Worm (Caenorhabditis elegans): ENCODE data around the gene srpa-68.
A peak's percentile ranks its signal among the peaks of the same experiment; 100 is the strongest.

Gene srpa-68

ce11 chrV:12281508-12281907 lies 9.9 kb downstream of the srpa-68 start:
- TF ChIP-seq ham-2 (GFP tag; optimal IDR thresholded peaks at IDR 0.05): no peak
- TF ChIP-seq nhr-2 (tag; optimal IDR thresholded peaks at IDR 0.05): peak; percentile 57
- TF ChIP-seq zip-8 (tag; optimal IDR thresholded peaks at IDR 0.05): peak; percentile 60

ce11 chrV:12276946-12277345 lies 14.5 kb downstream of the srpa-68 start, which contains the start of gene bnc-1:
bnc-1 (minus strand) TSS chrV:12277046.
- TF ChIP-seq unc-120 (tag; optimal IDR thresholded peaks at IDR 0.05; ENCODE audit: poor library complexity, severe bottlenecking) (no peak), unc-62 (GFP tag; optimal IDR thresholded peaks at IDR 0.05) (no peak), lin-13 (tag; optimal IDR thresholded peaks at IDR 0.05) (no peak), cnd-1 (tag; optimal IDR thresholded peaks at IDR 0.05) (no peak), M03D4.4 (tag; optimal IDR thresholded peaks at IDR 0.05) (no peak), nhr-12 (tag; optimal IDR thresholded peaks at IDR 0.05) (no peak), drap-1 (GFP tag; optimal IDR thresholded peaks at IDR 0.05) (no peak), hlh-1 (tag; optimal IDR thresholded peaks at IDR 0.05) (no peak), zip-8 (tag; optimal IDR thresholded peaks at IDR 0.05) (no peak), mab-5 (tag; optimal IDR thresholded peaks at IDR 0.05) (no peak), mls-2 (tag; optimal IDR thresholded peaks at IDR 0.05) (no peak), ceh-39 (tag; optimal IDR thresholded peaks at IDR 0.05) (no peak), bed-3 (GFP tag; optimal IDR thresholded peaks at IDR 0.05) (no peak), unc-39 (tag; optimal IDR thresholded peaks at IDR 0.05) (no peak), ces-1 (GFP tag; optimal IDR thresholded peaks at IDR 0.05) (no peak), ham-2 (GFP tag; optimal IDR thresholded peaks at IDR 0.05) (no peak), sem-2 (GFP tag; optimal IDR thresholded peaks at IDR 0.05) (no peak), tbx-8 (GFP tag; optimal IDR thresholded peaks at IDR 0.05) (no peak)

- TF ChIP-seq mab-5 (tag; optimal IDR thresholded peaks at IDR 0.05) (no peak), unc-62 (GFP tag; optimal IDR thresholded peaks at IDR 0.05) (no peak), nhr-76 (tag; optimal IDR thresholded peaks at IDR 0.05) (no peak), zip-8 (tag; optimal IDR thresholded peaks at IDR 0.05) (no peak), mls-2 (tag; optimal IDR thresholded peaks at IDR 0.05) (no peak), nhr-12 (tag; optimal IDR thresholded peaks at IDR 0.05) (no peak), ham-2 (GFP tag; optimal IDR thresholded peaks at IDR 0.05) (no peak), sptf-1 (tag; optimal IDR thresholded peaks at IDR 0.05) (no peak), ceh-83 (GFP tag; optimal IDR thresholded peaks at IDR 0.05) (no peak), lsy-2 (tag; optimal IDR thresholded peaks at IDR 0.05) (no peak), unc-39 (tag; optimal IDR thresholded peaks at IDR 0.05) (no peak), flh-1 (GFP tag; optimal IDR thresholded peaks at IDR 0.05) (no peak), cnd-1 (tag; optimal IDR thresholded peaks at IDR 0.05) (no peak), ceh-39 (tag; optimal IDR thresholded peaks at IDR 0.05) (no peak), pha-4 (tag; optimal IDR thresholded peaks at IDR 0.05) (no peak)
Observed at ce11 chrV:12275714-12276113, 15.7 kb downstream of the srpa-68 start.

DNA sequence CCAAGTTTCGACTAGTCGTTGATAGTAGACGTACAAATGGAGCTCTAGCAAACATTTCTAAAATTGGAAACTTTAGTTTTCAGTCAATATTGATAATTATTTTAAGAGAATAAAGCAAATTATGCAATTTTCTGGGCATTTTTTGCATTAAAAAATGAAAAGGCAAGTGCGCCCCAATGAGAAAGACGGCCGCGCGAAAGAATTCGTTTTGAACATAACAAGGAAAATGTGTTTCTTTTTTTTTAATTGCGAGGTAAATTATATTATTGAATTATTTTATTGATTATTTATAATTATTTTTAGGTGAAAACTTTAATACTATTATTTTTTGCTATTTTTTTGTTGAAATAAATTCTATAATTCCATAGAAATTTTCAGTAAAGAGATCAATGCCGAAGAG lies 20.0 kb downstream of the srpa-68 start, which contains the start of the genes tsfm-1 and capg-2:
TSS of gene tsfm-1 (minus strand) at position 57 of the 400 bp plus-strand sequence.
TSS of gene capg-2 (plus strand) at position 379 of the 400 bp plus-strand sequence.
- TF ChIP-seq mab-5 (tag; optimal IDR thresholded peaks at IDR 0.05) (no peak), elt-3 (tag; optimal IDR thresholded peaks at IDR 0.05) (no peak), nhr-12 (tag; optimal IDR thresholded peaks at IDR 0.05) (no peak), flh-1 (GFP tag; optimal IDR thresholded peaks at IDR 0.05) (no peak), sem-2 (GFP tag; optimal IDR thresholded peaks at IDR 0.05) (no peak), nhr-28 (tag; optimal IDR thresholded peaks at IDR 0.05) (no peak), blmp-1 (tag; optimal IDR thresholded peaks at IDR 0.05) (no peak), sptf-1 (tag; optimal IDR thresholded peaks at IDR 0.05) (no peak), nhr-2 (tag; optimal IDR thresholded peaks at IDR 0.05) (no peak)

DNA sequence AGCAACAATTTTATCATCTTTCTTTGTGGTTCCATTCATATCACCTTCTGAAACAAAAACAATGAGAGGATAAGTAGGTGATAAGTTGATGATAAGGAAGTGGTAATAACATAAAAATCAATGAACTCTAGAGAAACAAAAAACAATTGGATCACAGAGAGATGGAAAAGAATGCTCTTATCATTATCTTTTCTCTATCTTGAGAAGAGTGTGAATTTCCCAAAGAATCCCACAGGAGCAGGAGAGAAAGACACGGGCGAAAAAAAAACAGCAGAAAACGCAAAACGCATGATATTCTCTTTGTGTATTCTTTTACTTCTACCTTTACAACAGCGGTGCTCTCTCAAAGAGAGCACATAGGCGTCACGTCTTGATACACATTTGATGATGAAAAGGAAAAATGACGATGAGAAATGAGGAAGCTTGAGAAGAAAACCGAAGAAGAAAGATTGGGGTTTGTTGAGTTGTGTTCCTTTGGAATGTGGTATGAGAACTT lies 22.1 kb downstream of the srpa-68 start, which contains the start of gene twk-24:
TSS of gene twk-24 (minus strand) at position 51 of the 496 bp plus-strand sequence.
- TF ChIP-seq unc-62 (GFP tag; optimal IDR thresholded peaks at IDR 0.05) (no peak), sem-2 (GFP tag; optimal IDR thresholded peaks at IDR 0.05) (no peak), drap-1 (GFP tag; optimal IDR thresholded peaks at IDR 0.05) (no peak), lin-13 (tag; optimal IDR thresholded peaks at IDR 0.05) (no peak), nhr-28 (tag; optimal IDR thresholded peaks at IDR 0.05) (no peak), lsy-2 (tag; optimal IDR thresholded peaks at IDR 0.05) (no peak), elt-1 (tag; optimal IDR thresholded peaks at IDR 0.05; ENCODE audit: borderline replicate concordance, insufficient read depth) (no peak)

ce11 chrV:12263723-12264122 lies 27.7 kb downstream of the srpa-68 start, which contains the start of gene ssp-35:
ssp-35 (minus strand) TSS chrV:12263823.
- TF ChIP-seq nhr-76 (tag; optimal IDR thresholded peaks at IDR 0.05): no peak

All from whole organism, mixed stage, embryonic.